Fruit fly (Drosophila melanogaster): ENCODE data around the gene Cyt-c1.

DNA sequence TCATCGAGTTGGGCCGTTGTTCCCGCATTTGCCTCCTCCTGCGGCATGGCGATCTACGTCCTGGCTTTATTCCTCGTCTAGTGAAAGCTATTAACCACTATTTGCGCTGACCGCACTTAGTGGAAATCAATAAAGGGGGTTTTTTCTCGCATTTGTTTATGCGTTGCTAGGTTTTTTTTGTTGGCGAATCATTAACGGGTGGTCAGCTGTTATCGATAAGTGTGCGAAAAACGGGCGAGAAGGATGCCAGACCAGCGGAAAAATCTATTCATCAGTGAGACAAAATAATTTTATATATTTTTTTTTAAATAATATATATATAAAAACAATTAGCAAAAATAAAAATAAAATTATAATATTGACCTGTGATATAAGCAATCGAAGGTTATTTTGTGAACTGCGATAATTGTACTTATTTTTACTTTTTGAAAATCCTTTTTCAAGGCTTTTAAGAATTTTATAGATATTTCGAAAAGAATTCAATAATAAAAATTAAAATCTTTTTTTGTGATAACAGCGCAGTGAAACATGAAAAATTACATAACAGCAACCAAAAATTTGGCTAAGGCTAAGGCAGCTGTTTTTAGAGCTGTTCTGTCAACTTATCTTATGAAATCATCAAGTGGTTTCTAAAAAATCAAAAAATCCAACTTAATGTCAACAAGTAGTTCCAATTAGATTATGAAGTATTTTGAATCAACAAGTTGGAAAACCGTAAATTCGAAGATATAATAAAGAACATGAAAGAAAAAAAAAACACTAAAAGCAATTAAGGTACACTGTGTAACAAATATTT, 605 bp upstream of the Cyt-c1 start, which contains the start of gene Klp64D:
- no peak for TF ChIP-seq fd85E (GFP tag; optimal IDR thresholded peaks at IDR 0.05)
- TF ChIP-seq CG11294 (GFP tag; IDR thresholded peaks at IDR 0.05), result no peak
- no peak for TF ChIP-seq CG16779 (tag; optimal IDR thresholded peaks at IDR 0.05)
- TF ChIP-seq topi (GFP tag; optimal IDR thresholded peaks at IDR 0.05), result no peak
- TF ChIP-seq CG10669 (GFP tag; optimal IDR thresholded peaks at IDR 0.05), result no peak
- TF ChIP-seq dac (GFP tag; optimal IDR thresholded peaks at IDR 0.05), result no peak
- peak; percentile 13 for TF ChIP-seq CG32006 (GFP tag; optimal IDR thresholded peaks at IDR 0.05)
- no peak for TF ChIP-seq Sox14 (GFP tag; optimal IDR thresholded peaks at IDR 0.05)
- TF ChIP-seq fd59A (GFP tag; optimal IDR thresholded peaks at IDR 0.05), result no peak
- no peak for TF ChIP-seq CG4318 (GFP tag; optimal IDR thresholded peaks at IDR 0.05)
- no peak for TF ChIP-seq CG34406 (GFP tag; optimal IDR thresholded peaks at IDR 0.05)
- TF ChIP-seq net (GFP tag; optimal IDR thresholded peaks at IDR 0.05), result no peak
